Worm (Caenorhabditis elegans) whole organism, midembryonic: ENCODE measurements around the gene col-140.

Source experiments
- T22C8.4 ChIP-seq: fragments of 200-800 bp; sonication (Bioruptor generic); IDR thresholded peaks from 2 replicates; pipeline ENCODE4 v1.3.6; 2022; ENCODE audit warnings: missing genetic modification characterization, missing compliant biosample characterization
- cog-1 ChIP-seq: sonication (generic microtip); optimal IDR thresholded peaks from 2 replicates; lab custom pipeline; 2016; ENCODE audit warnings: missing genetic modification characterization, missing compliant biosample characterization
- flt-1 ChIP-seq: fragments of 200-800 bp; sonication (Bioruptor generic); IDR thresholded peaks from 2 replicates; pipeline ENCODE4 v1.3.6; 2022; ENCODE audit warnings: missing genetic modification characterization, missing compliant biosample characterization
- med-1 ChIP-seq: sonication (generic microtip); optimal IDR thresholded peaks from 2 replicates; lab custom pipeline; 2017; ENCODE audit warnings: missing genetic modification characterization, mild to moderate bottlenecking, missing compliant biosample characterization, antibody characterized with exemption, missing genetic modification reagents; ENCODE audit not compliant: insufficient read depth
- ref-1 ChIP-seq: fragments of 200-800 bp; sonication (Bioruptor generic); conservative IDR thresholded peaks from 2 replicates; pipeline ENCODE4 v1.3.6; 2022; ENCODE audit warnings: missing genetic modification reagents, missing genetic modification characterization, missing compliant biosample characterization
- tab-1 ChIP-seq: fragments of 200-800 bp; sonication (Bioruptor generic); IDR thresholded peaks from 2 replicates; pipeline ENCODE4 v1.3.6; 2022; ENCODE audit warnings: missing genetic modification characterization, missing compliant biosample characterization
- ztf-23 ChIP-seq: fragments of 200-800 bp; sonication (Bioruptor generic); IDR thresholded peaks from 2 replicates; pipeline ENCODE4 v1.3.6; 2022; ENCODE audit warnings: missing genetic modification reagents, missing genetic modification characterization, missing compliant biosample characterization
- ztf-29 ChIP-seq: fragments of 200-800 bp; sonication (Bioruptor generic); IDR thresholded peaks from 2 replicates; pipeline ENCODE4 v1.3.6; 2022; ENCODE audit warnings: missing genetic modification reagents, missing genetic modification characterization, missing compliant biosample characterization

DNA sequence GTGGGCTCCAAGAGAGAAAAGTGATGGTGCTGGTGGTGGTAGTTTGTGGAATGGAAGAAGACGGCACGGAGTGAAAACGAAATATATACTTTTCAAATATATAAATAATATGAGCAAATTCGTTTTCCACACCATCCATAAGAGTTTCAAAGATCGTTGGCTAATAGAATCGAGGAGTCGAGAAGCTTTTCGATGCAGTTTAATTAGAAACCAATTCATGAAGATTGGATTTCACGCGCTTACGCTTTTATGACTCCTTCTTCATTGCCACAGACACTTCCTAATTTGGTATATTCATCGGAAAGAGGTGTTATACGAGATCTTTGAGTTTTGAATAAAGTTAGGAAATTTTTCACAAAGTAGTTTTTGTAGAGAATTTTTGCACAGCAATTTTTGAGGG lies 14.0 kb upstream of the col-140 start:
- TF ChIP-seq ref-1 (GFP tag; lab: Robert Waterston, UW) (no peak), ztf-29 (GFP tag; lab: Robert Waterston, UW) (no peak), T22C8.4 (GFP tag; lab: Robert Waterston, UW) (no peak), cog-1 (tag; lab: Kevin White, UChicago) (no peak), tab-1 (GFP tag; lab: Robert Waterston, UW) (peak; percentile 47; the same call in 1 of the 2 replicates), flt-1 (no peak), ztf-23 (GFP tag; lab: Robert Waterston, UW) (no peak), med-1 (GFP tag; lab: Kevin White, UChicago) (no peak)
